Worm (Caenorhabditis elegans): ENCODE measurements around the gene aipl-1.

The aipl-1 gene

DNA sequence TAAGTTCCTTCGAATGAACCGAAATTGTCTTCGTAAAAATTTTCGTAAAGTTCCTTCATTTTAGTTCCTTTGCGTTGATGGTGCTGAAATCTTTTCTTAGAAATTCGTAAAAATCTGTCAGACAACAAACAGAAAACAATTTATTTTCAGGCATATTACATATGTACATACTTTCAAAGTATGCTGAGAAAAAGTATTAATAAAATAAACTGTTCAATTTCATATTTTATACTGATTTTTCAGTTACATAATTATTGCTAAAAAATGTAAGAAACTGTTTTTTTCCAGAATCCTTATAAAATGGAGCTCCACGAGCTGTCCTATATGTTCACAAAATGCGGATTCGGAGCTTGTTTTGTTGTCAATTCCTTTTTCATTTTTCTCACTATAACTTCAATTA, 22.1 kb upstream of the aipl-1 start, which contains the start of gene str-45:
TSS of gene str-45 (plus strand) at position 301 of the 400 bp plus-strand sequence.
- no peak for TF ChIP-seq lin-13 (GFP tag; optimal IDR thresholded peaks at IDR 0.05)
- no peak for TF ChIP-seq nhr-111 (GFP tag; optimal IDR thresholded peaks at IDR 0.05)
- TF ChIP-seq ZK337.2 (GFP tag; IDR thresholded peaks at IDR 0.05), result no peak
- TF ChIP-seq nhr-237 (tag; optimal IDR thresholded peaks at IDR 0.05), result no peak
- no peak for TF ChIP-seq php-3 (GFP tag; IDR thresholded peaks at IDR 0.05)
- no peak for TF ChIP-seq aha-1 (tag)
- TF ChIP-seq dpl-1 (GFP tag; optimal IDR thresholded peaks at IDR 0.05), result no peak
- TF ChIP-seq ztf-7 (tag; optimal IDR thresholded peaks at IDR 0.05), result no peak
- TF ChIP-seq pqm-1 (tag; optimal IDR thresholded peaks at IDR 0.05), result no peak
- TF ChIP-seq ces-1 (GFP tag; optimal IDR thresholded peaks at IDR 0.05), result no peak
- TF ChIP-seq Y5F2A.4 (GFP tag; optimal IDR thresholded peaks at IDR 0.05), result no peak
- TF ChIP-seq daf-12 (tag; optimal IDR thresholded peaks at IDR 0.05), result no peak
- no peak for TF ChIP-seq nhr-76 (tag; optimal IDR thresholded peaks at IDR 0.05)
- no peak for TF ChIP-seq aly-2 (tag; optimal IDR thresholded peaks at IDR 0.05)
- TF ChIP-seq zag-1 (tag; optimal IDR thresholded peaks at IDR 0.05), result no peak

DNA sequence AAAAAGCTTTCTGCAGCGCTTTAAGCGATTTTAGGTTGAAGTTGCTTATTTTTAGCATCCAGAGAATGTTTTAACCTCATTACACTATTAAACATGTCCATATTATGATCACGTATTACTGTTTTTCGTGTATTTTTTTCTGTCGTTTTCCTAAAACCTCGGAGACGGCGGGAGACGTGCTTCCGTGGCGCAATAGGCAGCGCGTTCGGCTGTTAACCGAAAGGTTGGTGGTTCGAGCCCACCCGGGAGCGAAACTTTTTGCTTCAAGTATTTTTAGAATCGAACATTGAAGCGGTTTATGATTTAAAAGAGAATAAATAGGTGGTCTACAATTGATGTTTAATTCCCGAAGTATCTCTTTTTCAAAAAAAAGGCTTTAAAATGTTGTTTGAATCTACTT, 19.9 kb upstream of the aipl-1 start:
- TF ChIP-seq lim-7 (GFP tag; IDR thresholded peaks at IDR 0.05), result 0 out of 2 replicates have a peak, but pooled peaks have one; percentile 68
- no peak for TF ChIP-seq daf-16 (GFP tag; optimal IDR thresholded peaks at IDR 0.05)
- no peak for TF ChIP-seq daf-16 (tag; optimal IDR thresholded peaks at IDR 0.05)
- TF ChIP-seq F26F4.8 (GFP tag; conservative IDR thresholded peaks at IDR 0.05), result peak; percentile 76; the same call in 1 of the 2 replicates
- peak; percentile 51; the same call in 1 of the 2 replicates for TF ChIP-seq D1046.2 (GFP tag; IDR thresholded peaks at IDR 0.05)
- TF ChIP-seq fos-1 (tag; optimal IDR thresholded peaks at IDR 0.05), result no peak
- no peak for TF ChIP-seq fkh-10 (GFP tag; optimal IDR thresholded peaks at IDR 0.05)
- no peak for TF ChIP-seq F10B5.3 (tag; optimal IDR thresholded peaks at IDR 0.05)
- TF ChIP-seq unc-130 (GFP tag; optimal IDR thresholded peaks at IDR 0.05), result peak; percentile 9
- TF ChIP-seq dve-1 (tag; optimal IDR thresholded peaks at IDR 0.05; ENCODE audit: insufficient read depth), result no peak

DNA sequence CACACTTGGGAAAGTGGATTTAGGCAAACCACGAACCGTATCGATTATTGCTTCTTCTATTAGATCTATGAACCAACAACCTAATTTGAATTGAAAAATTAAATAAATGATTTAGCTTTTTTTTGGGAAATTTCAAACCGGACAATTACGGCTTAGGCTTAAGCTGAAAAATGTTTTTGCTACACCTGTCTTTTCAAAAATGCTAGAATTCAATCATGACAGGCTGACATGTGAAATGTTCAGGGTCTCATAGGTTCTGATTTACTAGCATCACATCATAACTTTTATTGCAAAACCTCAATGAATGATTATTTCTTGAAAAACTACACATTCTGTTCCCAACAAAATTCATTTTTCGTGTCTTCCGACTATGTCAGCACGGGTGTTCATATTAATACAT, 16.7 kb upstream of the aipl-1 start, which contains the start of gene srh-55:
TSS of gene srh-55 (plus strand) at position 301 of the 400 bp plus-strand sequence.
- TF ChIP-seq unc-62 (GFP tag; optimal IDR thresholded peaks at IDR 0.05 in 1 of 2) (peak in 1 of 2 experiments; percentile 77), unc-62 (tag; optimal IDR thresholded peaks at IDR 0.05) (no peak), nhr-76 (tag; optimal IDR thresholded peaks at IDR 0.05) (no peak)

DNA sequence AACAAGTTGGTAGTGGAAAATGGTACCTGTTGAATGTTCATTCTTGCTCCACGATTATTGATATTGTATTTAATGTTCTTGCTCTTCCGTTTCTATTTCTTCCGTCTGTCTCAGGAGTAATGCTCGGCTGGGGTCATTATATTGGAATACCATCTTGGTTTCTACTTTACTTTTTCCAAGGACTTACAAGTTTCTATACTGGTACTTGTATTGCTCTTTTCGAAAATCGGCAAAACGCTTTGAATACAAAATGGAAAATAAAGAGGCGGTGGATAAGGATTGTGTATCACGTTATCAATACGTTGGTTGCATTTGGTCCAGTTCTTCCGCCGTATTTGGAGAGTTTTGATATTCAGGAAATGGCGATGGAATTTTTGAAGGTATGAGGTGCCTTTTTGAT, 15.4 kb upstream of the aipl-1 start:
- no peak for TF ChIP-seq F37D6.2 (tag; optimal IDR thresholded peaks at IDR 0.05)
- peak; percentile 49 for TF ChIP-seq aha-1 (tag)
- peak in 1 of 2 experiments; percentile 56 for TF ChIP-seq unc-62 (GFP tag; optimal IDR thresholded peaks at IDR 0.05 in 1 of 2)
- TF ChIP-seq unc-62 (tag; optimal IDR thresholded peaks at IDR 0.05), result no peak

DNA sequence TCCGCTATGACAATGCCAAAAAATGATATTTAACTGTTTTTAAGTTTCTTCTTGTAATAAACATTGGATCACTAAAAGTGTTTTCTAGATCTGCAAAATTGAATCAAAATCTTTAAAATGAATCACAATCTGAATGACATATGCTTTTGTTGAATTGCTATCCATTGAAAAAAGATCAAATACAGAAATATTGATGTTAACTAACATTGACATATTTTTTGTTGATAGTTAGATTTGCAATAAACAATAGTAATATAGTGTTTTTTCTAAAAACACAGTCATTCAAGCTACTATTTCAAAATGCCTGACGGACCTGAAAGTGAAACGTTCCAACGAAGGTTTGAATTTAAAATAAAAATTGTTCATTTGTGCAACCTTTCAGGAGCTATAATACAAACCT, 14.1 kb upstream of the aipl-1 start, which contains the start of gene T09F5.2:
TSS of gene T09F5.2 (plus strand) at position 301 of the 400 bp plus-strand sequence.
- TF ChIP-seq ceh-44 (GFP tag; IDR thresholded peaks at IDR 0.05) (no peak), ceh-20 (GFP tag; IDR thresholded peaks at IDR 0.05) (no peak), lin-15B (tag; optimal IDR thresholded peaks at IDR 0.05) (no peak), F44E2.7 (GFP tag; IDR thresholded peaks at IDR 0.05) (no peak), zfp-3 (GFP tag; conservative IDR thresholded peaks at IDR 0.05) (no peak), dve-1 (tag; optimal IDR thresholded peaks at IDR 0.05; ENCODE audit: insufficient read depth) (no peak), dpl-1 (GFP tag; optimal IDR thresholded peaks at IDR 0.05) (no peak), duxl-1 (tag; optimal IDR thresholded peaks at IDR 0.05; ENCODE audit: poor library complexity) (no peak), mxl-3 (GFP tag; optimal IDR thresholded peaks at IDR 0.05) (no peak), daf-12 (tag; optimal IDR thresholded peaks at IDR 0.05) (no peak), T26A8.4 (GFP tag; IDR thresholded peaks at IDR 0.05) (no peak), nhr-28 (tag; optimal IDR thresholded peaks at IDR 0.05) (no peak)

Data from whole organism, L4 larva.